Fruit fly (Drosophila melanogaster) whole organism, pupa: ENCODE measurements around the gene CG18666.

ENCODE experiments used
- CG10348 ChIP-seq: fragments of 200-800 bp; sonication (Bioruptor generic); IDR thresholded peaks from 2 replicates; pipeline ENCODE4 v1.3.6; 2022; ENCODE audit warnings: missing biosample characterization, missing genetic modification characterization
- CG12605 ChIP-seq: fragments of 200-800 bp; sonication (Bioruptor generic); IDR thresholded peaks from 2 replicates; pipeline ENCODE4 v1.3.6; 2022; ENCODE audit warnings: missing biosample characterization, missing genetic modification characterization
- CG13204 ChIP-seq: fragments of 200-800 bp; sonication (Bioruptor generic); optimal IDR thresholded peaks from 2 replicates; lab custom pipeline; 2018; ENCODE audit warnings: missing biosample characterization, mild to moderate bottlenecking, missing genetic modification characterization, moderate library complexity
- CG14655 ChIP-seq: fragments of 200-800 bp; sonication (Bioruptor generic); optimal IDR thresholded peaks from 3 replicates; lab custom pipeline; 2017; ENCODE audit warnings: mild to moderate bottlenecking, missing biosample characterization, missing genetic modification reagents, missing genetic modification characterization
- CG15710 ChIP-seq: fragments of 200-800 bp; sonication (Bioruptor generic); optimal IDR thresholded peaks from 2 replicates; lab custom pipeline; 2018; ENCODE audit warnings: missing biosample characterization, mild to moderate bottlenecking, missing genetic modification characterization, moderate library complexity
- CG17806 ChIP-seq: fragments of 200-800 bp; sonication (Bioruptor generic); optimal IDR thresholded peaks from 2 replicates; lab custom pipeline; 2018; ENCODE audit warnings: missing biosample characterization, mild to moderate bottlenecking, missing genetic modification characterization, moderate library complexity
- CG32121 ChIP-seq: fragments of 200-800 bp; sonication (Bioruptor generic); IDR thresholded peaks from 2 replicates; pipeline ENCODE4 v1.3.6; 2022; ENCODE audit warnings: missing biosample characterization, missing genetic modification characterization
- CG34367 ChIP-seq: fragments of 200-800 bp; sonication (Bioruptor generic); optimal IDR thresholded peaks from 2 replicates; lab custom pipeline; 2018; ENCODE audit warnings: missing biosample characterization, mild to moderate bottlenecking, missing genetic modification characterization
- CG4496 ChIP-seq: fragments of 200-800 bp; sonication (Bioruptor generic); IDR thresholded peaks from 3 replicates; pipeline ENCODE4 v1.3.6; 2022; ENCODE audit warnings: missing biosample characterization, missing genetic modification characterization
- CG8159 ChIP-seq: fragments of 200-800 bp; sonication (Bioruptor generic); optimal IDR thresholded peaks from 3 replicates; lab custom pipeline; 2018; ENCODE audit warnings: missing biosample characterization, mild to moderate bottlenecking, missing genetic modification characterization, moderate library complexity
- CG8301 ChIP-seq: fragments of 200-800 bp; sonication (Bioruptor generic); optimal IDR thresholded peaks from 2 replicates; lab custom pipeline; 2018; ENCODE audit warnings: missing biosample characterization, mild to moderate bottlenecking, missing genetic modification characterization
- CG9948 ChIP-seq: fragments of 200-800 bp; sonication (Bioruptor generic); optimal IDR thresholded peaks from 2 replicates; lab custom pipeline; 2018; ENCODE audit warnings: missing biosample characterization, mild to moderate bottlenecking, missing genetic modification characterization, moderate library complexity
- D1 ChIP-seq: fragments of 200-800 bp; sonication (Bioruptor generic); optimal IDR thresholded peaks from 2 replicates; lab custom pipeline; 2018; ENCODE audit warnings: missing biosample characterization, mild to moderate bottlenecking, missing genetic modification characterization, moderate library complexity
- EcR ChIP-seq: fragments of 200-800 bp; sonication (Bioruptor generic); optimal IDR thresholded peaks from 3 replicates; lab custom pipeline; 2019; ENCODE audit warnings: missing biosample characterization, missing genetic modification characterization, mild to moderate bottlenecking, moderate library complexity, missing genetic modification reagents
- Ets98B ChIP-seq: fragments of 200-800 bp; sonication (Bioruptor generic); IDR thresholded peaks from 2 replicates; pipeline ENCODE4 v1.3.6; 2022; ENCODE audit warnings: missing biosample characterization, missing genetic modification characterization
- Pif1A ChIP-seq: fragments of 200-800 bp; sonication (Bioruptor generic); optimal IDR thresholded peaks from 3 replicates; lab custom pipeline; 2016; ENCODE audit warnings: missing biosample characterization, missing genetic modification characterization
- Pif1B ChIP-seq: fragments of 200-800 bp; sonication (Bioruptor generic); optimal IDR thresholded peaks from 3 replicates; lab custom pipeline; 2016; ENCODE audit warnings: missing biosample characterization, missing genetic modification characterization
- Snoo ChIP-seq: fragments of 200-800 bp; sonication (Bioruptor generic); optimal IDR thresholded peaks from 3 replicates; lab custom pipeline; 2017; ENCODE audit warnings: missing biosample characterization, mild to moderate bottlenecking, missing genetic modification characterization, inconsistent platforms
- fd96Ca ChIP-seq: fragments of 200-800 bp; sonication (Bioruptor generic); IDR thresholded peaks from 3 replicates; pipeline ENCODE4 v1.3.6; 2022; ENCODE audit warnings: missing biosample characterization, missing genetic modification characterization
- gl ChIP-seq: fragments of 200-800 bp; sonication (Bioruptor generic); optimal IDR thresholded peaks from 2 replicates; lab custom pipeline; 2018; ENCODE audit warnings: missing biosample characterization, mild to moderate bottlenecking, missing genetic modification characterization
- rn ChIP-seq: fragments of 200-800 bp; sonication (Bioruptor generic); IDR thresholded peaks from 2 replicates; pipeline ENCODE4 v1.3.6; 2022; ENCODE audit warnings: missing biosample characterization, missing genetic modification characterization

The CG18666 gene

dm6 chr2L:11037583-11038517 lies 3.3 kb downstream of the CG18666 start:
- TF ChIP-seq rn (GFP tag; lab: Robert Waterston, UW) (no peak), fd96Ca (GFP tag; lab: Robert Waterston, UW) (no peak), CG12605 (GFP tag; lab: Robert Waterston, UW) (no peak), CG14655 (GFP tag; lab: Kevin White, UChicago) (peak; percentile 36), Pif1B (GFP tag; lab: Kevin White, UChicago) (no peak), CG8159 (tag; lab: Kevin White, UChicago) (no peak), CG17806 (no peak), D1 (no peak), Pif1A (GFP tag; lab: Kevin White, UChicago) (peak; percentile 35), CG9948 (peak; percentile 9), CG32121 (GFP tag; lab: Robert Waterston, UW) (no peak), Snoo (tag; lab: Kevin White, UChicago) (no peak), CG15710 (tag; lab: Kevin White, UChicago) (no peak)

- no peak for TF ChIP-seq CG34367
- no peak for TF ChIP-seq CG12605 (GFP tag; lab: Robert Waterston, UW)
- TF ChIP-seq CG9948 = no peak
- no peak for TF ChIP-seq CG10348 (GFP tag; lab: Robert Waterston, UW)
- TF ChIP-seq Pif1A (GFP tag; lab: Kevin White, UChicago) = no peak
- no peak for TF ChIP-seq gl (tag; lab: Kevin White, UChicago)
- no peak for TF ChIP-seq CG15710 (tag; lab: Kevin White, UChicago)
- TF ChIP-seq CG8159 (tag; lab: Kevin White, UChicago) = no peak
- TF ChIP-seq CG14655 (GFP tag; lab: Kevin White, UChicago) = no peak
- TF ChIP-seq CG32121 (GFP tag; lab: Robert Waterston, UW) = no peak
- no peak for TF ChIP-seq CG4496 (GFP tag; lab: Robert Waterston, UW)
- TF ChIP-seq Snoo (tag; lab: Kevin White, UChicago) = no peak
- TF ChIP-seq D1 = no peak
- TF ChIP-seq CG13204 (GFP tag; lab: Kevin White, UChicago) = no peak
- no peak for TF ChIP-seq CG8301
Observed at dm6 chr2L:11038918-11039317, 4.3 kb downstream of the CG18666 start.

- TF ChIP-seq CG4496 (GFP tag; lab: Robert Waterston, UW) (no peak), fd96Ca (GFP tag; lab: Robert Waterston, UW) (no peak), EcR (peak; percentile 53)
Observed at dm6 chr2L:11039548-11040144, 5.1 kb downstream of the CG18666 start.

dm6 chr2L:11041074-11041473 lies 6.5 kb downstream of the CG18666 start:
- TF ChIP-seq CG14655 (GFP tag; lab: Kevin White, UChicago) (peak; percentile 49), CG8301 (peak; percentile 26), CG15710 (tag; lab: Kevin White, UChicago) (no peak), Snoo (tag; lab: Kevin White, UChicago) (no peak), fd96Ca (GFP tag; lab: Robert Waterston, UW) (no peak), Ets98B (GFP tag; lab: Robert Waterston, UW) (no peak)
- TF ChIP-seq, all 21 proteins: peak for 2

dm6 chr2L:11041785-11042184 lies 7.2 kb downstream of the CG18666 start:
- TF ChIP-seq gl (tag; lab: Kevin White, UChicago) = no peak
- peak; percentile 29; the same call in 1 of the 2 replicates for TF ChIP-seq CG12605 (GFP tag; lab: Robert Waterston, UW)
- no peak for TF ChIP-seq Ets98B (GFP tag; lab: Robert Waterston, UW)
- no peak for TF ChIP-seq Pif1A (GFP tag; lab: Kevin White, UChicago)

dm6 chr2L:11044678-11045466 lies 10.3 kb downstream of the CG18666 start:
- no peak for TF ChIP-seq rn (GFP tag; lab: Robert Waterston, UW)
- TF ChIP-seq fd96Ca (GFP tag; lab: Robert Waterston, UW) = peak; percentile 52; the same call in 2 of the 3 replicates
- peak; percentile 49; the same call in 1 of the 3 replicates for TF ChIP-seq CG4496 (GFP tag; lab: Robert Waterston, UW)
- TF ChIP-seq CG14655 (GFP tag; lab: Kevin White, UChicago) = peak; percentile 61
- TF ChIP-seq CG17806 = no peak
- TF ChIP-seq D1 = no peak
- peak; percentile 37 for TF ChIP-seq CG12605 (GFP tag; lab: Robert Waterston, UW)
- peak; percentile 41 for TF ChIP-seq Pif1A (GFP tag; lab: Kevin White, UChicago)
- peak; percentile 52 for TF ChIP-seq Ets98B (GFP tag; lab: Robert Waterston, UW)
- TF ChIP-seq CG8301 = no peak
- TF ChIP-seq EcR = no peak
- peak; percentile 58 for TF ChIP-seq gl (tag; lab: Kevin White, UChicago)
- peak; percentile 29 for TF ChIP-seq CG9948
- TF ChIP-seq CG34367 = peak; percentile 11
- TF ChIP-seq CG15710 (tag; lab: Kevin White, UChicago) = peak; percentile 31
- peak; percentile 68 for TF ChIP-seq CG8159 (tag; lab: Kevin White, UChicago)
- peak; percentile 48; the same call in 1 of the 2 replicates for TF ChIP-seq CG32121 (GFP tag; lab: Robert Waterston, UW)
- peak; percentile 12 for TF ChIP-seq Pif1B (GFP tag; lab: Kevin White, UChicago)
- TF ChIP-seq Snoo (tag; lab: Kevin White, UChicago) = peak; percentile 52
- TF ChIP-seq CG13204 (GFP tag; lab: Kevin White, UChicago) = peak; percentile 83
- 0 out of 2 replicates have a peak, but pooled peaks have one; percentile 16 for TF ChIP-seq CG10348 (GFP tag; lab: Robert Waterston, UW)
